Worm (Caenorhabditis elegans) whole organism, late embryonic: Measurements from ENCODE around the gene F35H12.1.

Experiments
- C38D4.7 ChIP-seq: fragments of 200-800 bp; sonication (Bioruptor generic); optimal IDR thresholded peaks from 2 replicates; lab custom pipeline; 2018; ENCODE audit warnings: mild to moderate bottlenecking, missing genetic modification characterization, moderate library complexity, missing compliant biosample characterization
- F13H6.1 ChIP-seq: sonication (generic microtip); optimal IDR thresholded peaks from 2 replicates; lab custom pipeline; 2016; ENCODE audit warnings: missing genetic modification characterization, missing compliant biosample characterization
- T23F11.4 ChIP-seq: fragments of 200-800 bp; sonication (Bioruptor generic); optimal IDR thresholded peaks from 2 replicates; lab custom pipeline; 2018; ENCODE audit warnings: mild to moderate bottlenecking, missing genetic modification characterization, missing compliant biosample characterization
- ahr-1 ChIP-seq: sonication (generic microtip); optimal IDR thresholded peaks from 2 replicates; lab custom pipeline; 2016; ENCODE audit warnings: missing genetic modification characterization, missing compliant biosample characterization
- ceh-14 ChIP-seq: sonication (generic microtip); optimal IDR thresholded peaks from 2 replicates; lab custom pipeline; 2016; ENCODE audit warnings: missing genotype, missing genetic modification characterization, missing compliant biosample characterization
- ceh-2 ChIP-seq: sonication (generic microtip); optimal IDR thresholded peaks from 2 replicates; lab custom pipeline; 2016; ENCODE audit warnings: missing genotype, missing genetic modification characterization, missing compliant biosample characterization
- ceh-24 ChIP-seq: sonication (generic microtip); optimal IDR thresholded peaks from 2 replicates; lab custom pipeline; 2016; ENCODE audit warnings: mild to moderate bottlenecking, missing genetic modification characterization, missing compliant biosample characterization
- ceh-30 ChIP-seq: fragments of 150-350 bp; optimal IDR thresholded peaks from 2 replicates; lab custom pipeline; 2014; ENCODE audit warnings: missing biosample characterization, missing genetic modification characterization
- ceh-31 ChIP-seq: sonication (generic microtip); optimal IDR thresholded peaks from 2 replicates; lab custom pipeline; 2016; ENCODE audit warnings: missing genetic modification characterization, missing compliant biosample characterization
- ceh-6 ChIP-seq: fragments of 200-800 bp; sonication (Bioruptor generic); optimal IDR thresholded peaks from 2 replicates; lab custom pipeline; 2018; ENCODE audit warnings: mild to moderate bottlenecking, missing genetic modification characterization, missing compliant biosample characterization
- ceh-9 ChIP-seq: sonication (generic microtip); optimal IDR thresholded peaks from 2 replicates; lab custom pipeline; 2016; ENCODE audit warnings: mild to moderate bottlenecking, missing genetic modification characterization, inconsistent platforms, missing compliant biosample characterization
- dve-1 ChIP-seq: sonication (generic microtip); optimal IDR thresholded peaks from 2 replicates; lab custom pipeline; 2017; ENCODE audit warnings: antibody characterized with exemption, mild to moderate bottlenecking, missing genetic modification characterization, missing compliant biosample characterization
- elt-2 ChIP-seq: sonication (generic microtip); optimal IDR thresholded peaks from 2 replicates; lab custom pipeline; 2016; ENCODE audit warnings: missing genetic modification reagents, missing genetic modification characterization, missing compliant biosample characterization
- ets-4 ChIP-seq: sonication (generic microtip); optimal IDR thresholded peaks from 2 replicates; lab custom pipeline; 2016; ENCODE audit warnings: missing genetic modification characterization, missing compliant biosample characterization
- fax-1 ChIP-seq: sonication (generic microtip); optimal IDR thresholded peaks from 2 replicates; lab custom pipeline; 2016; ENCODE audit warnings: missing genotype, missing genetic modification characterization, missing compliant biosample characterization
- fkh-10 ChIP-seq: fragments of 150-350 bp; optimal IDR thresholded peaks from 2 replicates; lab custom pipeline; 2014; ENCODE audit warnings: missing biosample characterization, missing genetic modification reagents, missing genetic modification characterization
- fkh-6 ChIP-seq: sonication (generic microtip); optimal IDR thresholded peaks from 2 replicates; lab custom pipeline; 2016; ENCODE audit warnings: missing genetic modification characterization, missing compliant biosample characterization
- gmeb-2 ChIP-seq: sonication (generic microtip); optimal IDR thresholded peaks from 2 replicates; lab custom pipeline; 2016; ENCODE audit warnings: missing genetic modification characterization, inconsistent platforms, missing compliant biosample characterization
- hlh-13 ChIP-seq: fragments of 200-800 bp; sonication (Bioruptor generic); optimal IDR thresholded peaks from 2 replicates; lab custom pipeline; 2018; ENCODE audit warnings: mild to moderate bottlenecking, missing genetic modification characterization, missing compliant biosample characterization
- hlh-30 ChIP-seq: sonication (generic microtip); optimal IDR thresholded peaks from 2 replicates; lab custom pipeline; 2017; ENCODE audit warnings: antibody characterized with exemption, missing genetic modification characterization, missing compliant biosample characterization; ENCODE audit not compliant: insufficient read depth
- hlh-6 ChIP-seq: sonication (generic microtip); optimal IDR thresholded peaks from 2 replicates; lab custom pipeline; 2016; ENCODE audit warnings: missing genotype, missing genetic modification characterization, missing compliant biosample characterization
- hlh-8 ChIP-seq: sonication (generic microtip); optimal IDR thresholded peaks from 2 replicates; lab custom pipeline; 2016; ENCODE audit warnings: missing genotype, missing genetic modification characterization, missing compliant biosample characterization
- lim-6 ChIP-seq: sonication (generic microtip); optimal IDR thresholded peaks from 2 replicates; lab custom pipeline; 2016; ENCODE audit warnings: missing genetic modification characterization, missing compliant biosample characterization
- lin-11 ChIP-seq: fragments of 200-800 bp; sonication (Bioruptor generic); optimal IDR thresholded peaks from 2 replicates; lab custom pipeline; 2018; ENCODE audit warnings: mild to moderate bottlenecking, missing genetic modification characterization, missing compliant biosample characterization
- madf-2 ChIP-seq: sonication (generic microtip); optimal IDR thresholded peaks from 2 replicates; lab custom pipeline; 2017; ENCODE audit warnings: missing genetic modification characterization, missing compliant biosample characterization
- mec-3 ChIP-seq: sonication (generic microtip); optimal IDR thresholded peaks from 2 replicates; lab custom pipeline; 2016; ENCODE audit warnings: borderline replicate concordance, missing genetic modification characterization, missing compliant biosample characterization
- nfya-1 ChIP-seq: sonication (generic microtip); optimal IDR thresholded peaks from 2 replicates; lab custom pipeline; 2017; ENCODE audit warnings: missing genetic modification characterization, mild to moderate bottlenecking, missing compliant biosample characterization, antibody characterized with exemption, moderate library complexity
- nhr-11 ChIP-seq: fragments of 150-350 bp; optimal IDR thresholded peaks from 2 replicates; lab custom pipeline; 2014; ENCODE audit warnings: missing biosample characterization, missing genetic modification characterization
- nhr-232 ChIP-seq: sonication (generic microtip); optimal IDR thresholded peaks from 2 replicates; lab custom pipeline; 2016; ENCODE audit warnings: missing genetic modification characterization, missing compliant biosample characterization
- odd-2 ChIP-seq: sonication (generic microtip); optimal IDR thresholded peaks from 2 replicates; lab custom pipeline; 2017; ENCODE audit warnings: antibody characterized with exemption, mild to moderate bottlenecking, missing genetic modification characterization, missing compliant biosample characterization
- pag-3 ChIP-seq: sonication (generic microtip); optimal IDR thresholded peaks from 2 replicates; lab custom pipeline; 2016; ENCODE audit warnings: missing compliant biosample characterization, missing genetic modification characterization, borderline replicate concordance
- pat-9 ChIP-seq: fragments of 200-800 bp; sonication (Bioruptor generic); optimal IDR thresholded peaks from 2 replicates; lab custom pipeline; 2018; ENCODE audit warnings: mild to moderate bottlenecking, missing genetic modification characterization, moderate library complexity, missing compliant biosample characterization
- pax-1 ChIP-seq: fragments of 150-350 bp; optimal IDR thresholded peaks from 2 replicates; lab custom pipeline; 2014; ENCODE audit warnings: missing biosample characterization, missing genetic modification characterization
- pha-2 ChIP-seq: sonication (generic microtip); optimal IDR thresholded peaks from 2 replicates; lab custom pipeline; 2017; ENCODE audit warnings: mild to moderate bottlenecking, missing genetic modification characterization, missing compliant biosample characterization
- pha-4 ChIP-seq: fragments of 150-350 bp; optimal IDR thresholded peaks from 2 replicates; lab custom pipeline; 2018; ENCODE audit warnings: missing biosample characterization, missing genetic modification reagents, missing genetic modification characterization
- pqm-1 ChIP-seq: sonication (generic microtip); optimal IDR thresholded peaks from 2 replicates; lab custom pipeline; 2016; ENCODE audit warnings: missing genetic modification characterization, missing compliant biosample characterization
- pros-1 ChIP-seq: fragments of 150-350 bp; optimal IDR thresholded peaks from 2 replicates; lab custom pipeline; 2014; ENCODE audit warnings: missing biosample characterization, missing genetic modification reagents, missing genetic modification characterization
- sdc-2 ChIP-seq: sonication (generic microtip); optimal IDR thresholded peaks from 2 replicates; lab custom pipeline; 2016; ENCODE audit warnings: missing genotype, missing genetic modification characterization, missing compliant biosample characterization
- sox-2 ChIP-seq: fragments of 200-800 bp; sonication (Bioruptor generic); IDR thresholded peaks from 2 replicates; pipeline ENCODE4 v1.3.6; 2022; ENCODE audit warnings: missing genetic modification reagents, missing genetic modification characterization, missing compliant biosample characterization
- sox-4 ChIP-seq: sonication (generic microtip); optimal IDR thresholded peaks from 2 replicates; lab custom pipeline; 2017; ENCODE audit warnings: mild to moderate bottlenecking, missing genetic modification characterization, inconsistent platforms, missing compliant biosample characterization
- tbx-2 ChIP-seq: sonication (generic microtip); optimal IDR thresholded peaks from 2 replicates; lab custom pipeline; 2016; ENCODE audit warnings: missing genetic modification characterization, missing compliant biosample characterization
- tbx-7 ChIP-seq: sonication (generic microtip); optimal IDR thresholded peaks from 2 replicates; lab custom pipeline; 2016; ENCODE audit warnings: missing genotype, missing genetic modification characterization, missing compliant biosample characterization
- ttx-3 ChIP-seq: sonication (generic microtip); optimal IDR thresholded peaks from 2 replicates; lab custom pipeline; 2016; ENCODE audit warnings: missing genetic modification reagents, missing genetic modification characterization, missing compliant biosample characterization
- unc-42 ChIP-seq: sonication (generic microtip); optimal IDR thresholded peaks from 2 replicates; lab custom pipeline; 2016; ENCODE audit warnings: missing genotype, missing genetic modification characterization, missing compliant biosample characterization
- unc-55 ChIP-seq: sonication (generic microtip); optimal IDR thresholded peaks from 2 replicates; lab custom pipeline; 2017; ENCODE audit warnings: missing biosample characterization, missing genetic modification reagents, missing genetic modification characterization
- unc-86 ChIP-seq: sonication (generic microtip); optimal IDR thresholded peaks from 2 replicates; lab custom pipeline; 2016; ENCODE audit warnings: missing genetic modification characterization, missing compliant biosample characterization

Gene F35H12.1

ce11 chrX:933504-933903 lies at the start of gene F35H12.1:
Gene F35H12.1 (plus strand): TSS chrX:933804.
- TF ChIP-seq sdc-2 (tag; lab: Kevin White, UChicago), result no peak
- TF ChIP-seq nfya-1 (tag; lab: Kevin White, UChicago), result no peak
- no peak for TF ChIP-seq F13H6.1 (tag; lab: Kevin White, UChicago)
- no peak for TF ChIP-seq pag-3 (tag; lab: Kevin White, UChicago)
- TF ChIP-seq ttx-3 (tag; lab: Kevin White, UChicago), result no peak
- no peak for TF ChIP-seq mec-3 (tag; lab: Kevin White, UChicago)
- TF ChIP-seq unc-42 (tag; lab: Kevin White, UChicago), result no peak
- TF ChIP-seq sox-4 (tag; lab: Kevin White, UChicago), result no peak
- no peak for TF ChIP-seq lim-6 (tag; lab: Kevin White, UChicago)
- no peak for TF ChIP-seq madf-2 (tag; lab: Kevin White, UChicago)
- TF ChIP-seq unc-55, result no peak
- TF ChIP-seq fkh-6 (tag; lab: Kevin White, UChicago), result no peak
- TF ChIP-seq ceh-6, result no peak
- no peak for TF ChIP-seq hlh-13
- TF ChIP-seq C38D4.7 (GFP tag; lab: Kevin White, UChicago), result no peak
- TF ChIP-seq sox-2 (GFP tag; lab: Robert Waterston, UW), result no peak
- no peak for TF ChIP-seq hlh-8
- TF ChIP-seq, all 69 proteins: peak for 0

ce11 chrX:888294-888693 lies 45.3 kb upstream of the F35H12.1 start, which contains the start of gene mam-1:
Gene mam-1 (minus strand): TSS chrX:888394.
- TF ChIP-seq sdc-2 (tag; lab: Kevin White, UChicago) (no peak), ahr-1 (tag; lab: Kevin White, UChicago) (no peak), pax-1 (tag; lab: Kevin White, UChicago) (no peak), hlh-30 (tag; lab: Kevin White, UChicago) (no peak), pha-4 (tag; lab: Kevin White, UChicago) (no peak), ceh-2 (tag; lab: Kevin White, UChicago) (no peak), lin-11 (tag; lab: Kevin White, UChicago) (no peak), fkh-6 (tag; lab: Kevin White, UChicago) (no peak), elt-2 (no peak), odd-2 (tag; lab: Kevin White, UChicago) (no peak), lim-6 (tag; lab: Kevin White, UChicago) (no peak), tbx-2 (tag; lab: Kevin White, UChicago) (no peak), unc-86 (tag; lab: Kevin White, UChicago) (no peak), sox-2 (GFP tag; lab: Robert Waterston, UW) (no peak), T23F11.4 (no peak), pha-2 (tag; lab: Kevin White, UChicago) (no peak), gmeb-2 (no peak), pat-9 (tag; lab: Kevin White, UChicago) (no peak), ceh-30 (tag; lab: Kevin White, UChicago) (no peak)

- TF ChIP-seq fax-1 (no peak), nhr-232 (tag; lab: Kevin White, UChicago) (no peak), ceh-30 (tag; lab: Kevin White, UChicago) (no peak), sox-4 (tag; lab: Kevin White, UChicago) (no peak), tbx-7 (tag; lab: Kevin White, UChicago) (no peak), ceh-9 (tag; lab: Kevin White, UChicago) (no peak), ceh-14 (no peak)
Observed at ce11 chrX:897948-898347, 35.7 kb upstream of the F35H12.1 start, which contains the start of gene mab-7. Gene mab-7 (minus strand): TSS chrX:898048.

- TF ChIP-seq fkh-10 (no peak), hlh-6 (tag; lab: Kevin White, UChicago) (no peak), ceh-9 (tag; lab: Kevin White, UChicago) (no peak), ceh-24 (tag; lab: Kevin White, UChicago) (no peak), pat-9 (tag; lab: Kevin White, UChicago) (no peak), ets-4 (no peak), unc-86 (tag; lab: Kevin White, UChicago) (no peak), nhr-11 (tag; lab: Kevin White, UChicago) (no peak), ceh-31 (tag; lab: Kevin White, UChicago) (no peak), gmeb-2 (no peak), pqm-1 (tag; lab: Kevin White, UChicago) (no peak), pros-1 (tag; lab: Kevin White, UChicago) (no peak), dve-1 (tag; lab: Kevin White, UChicago) (no peak), ceh-6 (no peak), sdc-2 (tag; lab: Kevin White, UChicago) (no peak), pha-2 (tag; lab: Kevin White, UChicago) (no peak), tbx-7 (tag; lab: Kevin White, UChicago) (no peak)
Observed at ce11 chrX:902512-902911, 31.1 kb upstream of the F35H12.1 start, which contains the start of gene ZC13.10. Gene ZC13.10 (minus strand): TSS chrX:902612.
